Worm (Caenorhabditis elegans): ENCODE measurements around the gene pnk-4.

The pnk-4 gene

ce11 chrX:5087366-5087891 is at the start of gene pnk-4:
pnk-4 (plus strand) TSS chrX:5087841.
- TF ChIP-seq ets-7 (tag; optimal IDR thresholded peaks at IDR 0.05) (no peak), ama-1 (optimal IDR thresholded peaks at IDR 0.05) (no peak), tbx-37 (GFP tag; conservative IDR thresholded peaks at IDR 0.05) (no peak), scrt-1 (GFP tag; IDR thresholded peaks at IDR 0.05) (no peak), aly-1 (tag; optimal IDR thresholded peaks at IDR 0.05) (no peak), ceh-13 (GFP tag; optimal IDR thresholded peaks at IDR 0.05) (no peak), tbx-11 (GFP tag; IDR thresholded peaks at IDR 0.05) (no peak), hmg-4 (GFP tag; optimal IDR thresholded peaks at IDR 0.05) (no peak), B0310.2 (tag; optimal IDR thresholded peaks at IDR 0.05) (no peak), ceh-36 (tag; optimal IDR thresholded peaks at IDR 0.05) (no peak), pes-1 (GFP tag; IDR thresholded peaks at IDR 0.05) (no peak), hmbx-1 (tag; optimal IDR thresholded peaks at IDR 0.05) (no peak), F13C5.2 (tag; optimal IDR thresholded peaks at IDR 0.05) (no peak), hnd-1 (tag; optimal IDR thresholded peaks at IDR 0.05) (no peak), sea-1 (GFP tag; conservative IDR thresholded peaks at IDR 0.05) (no peak), tra-4 (tag; optimal IDR thresholded peaks at IDR 0.05) (no peak), flt-1 (GFP tag; IDR thresholded peaks at IDR 0.05) (no peak)

ce11 chrX:5038812-5039211 is 48.8 kb upstream of the pnk-4 start:
- TF ChIP-seq ceh-36 (tag; optimal IDR thresholded peaks at IDR 0.05): no peak
- TF ChIP-seq tra-4 (tag; optimal IDR thresholded peaks at IDR 0.05): no peak
- no peak for TF ChIP-seq B0310.2 (tag; optimal IDR thresholded peaks at IDR 0.05)
- TF ChIP-seq ets-7 (tag; optimal IDR thresholded peaks at IDR 0.05): no peak
- no peak for TF ChIP-seq ama-1 (optimal IDR thresholded peaks at IDR 0.05)
- TF ChIP-seq tbx-11 (GFP tag; IDR thresholded peaks at IDR 0.05): no peak
- TF ChIP-seq hmg-4 (GFP tag; optimal IDR thresholded peaks at IDR 0.05): no peak
- TF ChIP-seq scrt-1 (GFP tag; IDR thresholded peaks at IDR 0.05): no peak
- TF ChIP-seq ceh-13 (GFP tag; optimal IDR thresholded peaks at IDR 0.05): no peak
- no peak for TF ChIP-seq pes-1 (GFP tag; IDR thresholded peaks at IDR 0.05)
- TF ChIP-seq F13C5.2 (tag; optimal IDR thresholded peaks at IDR 0.05): no peak
- no peak for TF ChIP-seq aly-1 (tag; optimal IDR thresholded peaks at IDR 0.05)
- TF ChIP-seq sea-1 (GFP tag; conservative IDR thresholded peaks at IDR 0.05): no peak
- no peak for TF ChIP-seq hnd-1 (tag; optimal IDR thresholded peaks at IDR 0.05)
- TF ChIP-seq flt-1 (GFP tag; IDR thresholded peaks at IDR 0.05): no peak
- TF ChIP-seq tbx-37 (GFP tag; conservative IDR thresholded peaks at IDR 0.05): no peak

- no peak for TF ChIP-seq scrt-1 (GFP tag; IDR thresholded peaks at IDR 0.05)
- no peak for TF ChIP-seq hnd-1 (tag; optimal IDR thresholded peaks at IDR 0.05)
- TF ChIP-seq tra-4 (tag; optimal IDR thresholded peaks at IDR 0.05): no peak
- TF ChIP-seq ceh-36 (tag; optimal IDR thresholded peaks at IDR 0.05): no peak
- TF ChIP-seq ama-1 (optimal IDR thresholded peaks at IDR 0.05): no peak
- no peak for TF ChIP-seq pes-1 (GFP tag; IDR thresholded peaks at IDR 0.05)
- TF ChIP-seq ceh-13 (GFP tag; optimal IDR thresholded peaks at IDR 0.05): no peak
- TF ChIP-seq sea-1 (GFP tag; conservative IDR thresholded peaks at IDR 0.05): no peak
- TF ChIP-seq aly-1 (tag; optimal IDR thresholded peaks at IDR 0.05): no peak
- TF ChIP-seq tbx-37 (GFP tag; conservative IDR thresholded peaks at IDR 0.05): no peak
- no peak for TF ChIP-seq hmbx-1 (tag; optimal IDR thresholded peaks at IDR 0.05)
- TF ChIP-seq B0310.2 (tag; optimal IDR thresholded peaks at IDR 0.05): no peak
- no peak for TF ChIP-seq flt-1 (GFP tag; IDR thresholded peaks at IDR 0.05)
- TF ChIP-seq ets-7 (tag; optimal IDR thresholded peaks at IDR 0.05): no peak
- TF ChIP-seq F13C5.2 (tag; optimal IDR thresholded peaks at IDR 0.05): no peak
- no peak for TF ChIP-seq hmg-4 (GFP tag; optimal IDR thresholded peaks at IDR 0.05)
- TF ChIP-seq tbx-11 (GFP tag; IDR thresholded peaks at IDR 0.05): no peak
Observed at ce11 chrX:5040038-5040437, 47.6 kb upstream of the pnk-4 start.

DNA sequence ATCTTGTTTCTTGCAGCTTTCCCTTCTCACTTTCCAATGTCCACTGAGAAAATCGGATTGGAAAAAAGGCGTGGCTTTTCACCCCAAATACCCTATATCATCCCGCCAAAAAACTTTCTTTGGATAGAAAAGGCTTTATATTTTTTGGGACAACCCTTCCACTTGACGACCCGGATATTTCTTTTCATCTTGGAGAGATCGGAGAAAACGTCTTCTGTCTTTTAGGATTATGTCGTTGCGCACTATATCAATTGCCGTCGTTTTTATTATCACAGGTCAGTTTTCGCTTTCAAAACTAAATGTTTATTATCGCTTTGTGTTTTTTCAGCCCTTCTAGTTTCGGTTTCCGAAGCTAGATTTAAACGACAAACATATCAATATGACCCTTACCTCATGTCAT is 43.8 kb upstream of the pnk-4 start, which contains the start of gene Y64H9A.2:
TSS of gene Y64H9A.2 (plus strand) at position 90 of the 400 bp plus-strand sequence.
- TF ChIP-seq F13C5.2 (tag; optimal IDR thresholded peaks at IDR 0.05) (no peak), tbx-37 (GFP tag; conservative IDR thresholded peaks at IDR 0.05) (no peak), hmbx-1 (tag; optimal IDR thresholded peaks at IDR 0.05) (no peak), hmg-4 (GFP tag; optimal IDR thresholded peaks at IDR 0.05) (no peak), ama-1 (optimal IDR thresholded peaks at IDR 0.05) (no peak), tbx-11 (GFP tag; IDR thresholded peaks at IDR 0.05) (no peak), hnd-1 (tag; optimal IDR thresholded peaks at IDR 0.05) (no peak), ets-7 (tag; optimal IDR thresholded peaks at IDR 0.05) (no peak), tra-4 (tag; optimal IDR thresholded peaks at IDR 0.05) (no peak), aly-1 (tag; optimal IDR thresholded peaks at IDR 0.05) (no peak), ceh-36 (tag; optimal IDR thresholded peaks at IDR 0.05) (no peak), ceh-13 (GFP tag; optimal IDR thresholded peaks at IDR 0.05) (no peak), pes-1 (GFP tag; IDR thresholded peaks at IDR 0.05) (no peak), sea-1 (GFP tag; conservative IDR thresholded peaks at IDR 0.05) (no peak), B0310.2 (tag; optimal IDR thresholded peaks at IDR 0.05) (no peak)

DNA sequence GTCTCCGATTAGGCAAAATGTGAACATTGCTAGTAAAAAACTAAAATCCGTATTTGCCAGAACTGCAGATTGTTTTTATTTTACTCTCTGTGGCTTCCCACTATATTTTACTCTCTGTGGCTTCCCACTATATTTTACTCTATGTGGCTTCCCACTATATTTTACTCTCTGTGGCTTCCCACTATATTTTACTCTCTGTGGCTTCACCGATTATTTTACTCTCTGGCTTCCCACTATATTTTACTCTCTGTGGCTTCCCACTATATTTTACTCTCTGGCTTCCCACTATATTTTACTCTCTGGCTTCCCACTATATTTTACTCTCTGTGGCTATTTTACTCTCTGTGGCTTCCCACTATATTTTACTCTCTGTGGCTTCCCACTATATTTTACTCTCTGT is 31.4 kb upstream of the pnk-4 start:
- TF ChIP-seq F13C5.2 (tag; optimal IDR thresholded peaks at IDR 0.05) (peak; percentile 61), aly-1 (tag; optimal IDR thresholded peaks at IDR 0.05) (peak; percentile 71), ets-7 (tag; optimal IDR thresholded peaks at IDR 0.05) (peak; percentile 60), hmbx-1 (tag; optimal IDR thresholded peaks at IDR 0.05) (peak; percentile 89), hnd-1 (tag; optimal IDR thresholded peaks at IDR 0.05) (peak; percentile 85)

ce11 chrX:5059163-5059562 is 28.5 kb upstream of the pnk-4 start, which contains the start of gene C24H10.4:
C24H10.4 (minus strand) TSS chrX:5059263.
- TF ChIP-seq B0310.2 (tag; optimal IDR thresholded peaks at IDR 0.05) (no peak), tbx-11 (GFP tag; IDR thresholded peaks at IDR 0.05) (no peak), sea-1 (GFP tag; conservative IDR thresholded peaks at IDR 0.05) (no peak), scrt-1 (GFP tag; IDR thresholded peaks at IDR 0.05) (no peak), pes-1 (GFP tag; IDR thresholded peaks at IDR 0.05) (no peak)

- TF ChIP-seq tra-4 (tag; optimal IDR thresholded peaks at IDR 0.05): no peak
- TF ChIP-seq scrt-1 (GFP tag; IDR thresholded peaks at IDR 0.05): no peak
- TF ChIP-seq ama-1 (optimal IDR thresholded peaks at IDR 0.05): no peak
- no peak for TF ChIP-seq ceh-36 (tag; optimal IDR thresholded peaks at IDR 0.05)
- TF ChIP-seq tbx-11 (GFP tag; IDR thresholded peaks at IDR 0.05): no peak
- no peak for TF ChIP-seq hmg-4 (GFP tag; optimal IDR thresholded peaks at IDR 0.05)
- no peak for TF ChIP-seq flt-1 (GFP tag; IDR thresholded peaks at IDR 0.05)
- no peak for TF ChIP-seq tbx-37 (GFP tag; conservative IDR thresholded peaks at IDR 0.05)
- no peak for TF ChIP-seq F13C5.2 (tag; optimal IDR thresholded peaks at IDR 0.05)
- no peak for TF ChIP-seq ceh-13 (GFP tag; optimal IDR thresholded peaks at IDR 0.05)
- no peak for TF ChIP-seq pes-1 (GFP tag; IDR thresholded peaks at IDR 0.05)
- TF ChIP-seq sea-1 (GFP tag; conservative IDR thresholded peaks at IDR 0.05): no peak
Observed at ce11 chrX:5060756-5061155, 26.9 kb upstream of the pnk-4 start, which contains the start of gene C24H10.3. C24H10.3 (plus strand) TSS chrX:5061056.

Measured in whole organism, early embryonic.